Fruit fly (Drosophila melanogaster): ENCODE measurements around the gene Kcmf1.

dm6 chr3R:9057032-9057397 is 42.3 kb upstream of the Kcmf1 start:
- no peak for TF ChIP-seq CG11617 (GFP tag; optimal IDR thresholded peaks at IDR 0.05)
- no peak for TF ChIP-seq tj (GFP tag; optimal IDR thresholded peaks at IDR 0.05)
- TF ChIP-seq pad (GFP tag; optimal IDR thresholded peaks at IDR 0.05), result no peak
- no peak for TF ChIP-seq Clk (GFP tag; optimal IDR thresholded peaks at IDR 0.05)
- no peak for TF ChIP-seq CG12768 (GFP tag; optimal IDR thresholded peaks at IDR 0.05)
- TF ChIP-seq cnc (optimal IDR thresholded peaks at IDR 0.05), result no peak
- no peak for TF ChIP-seq ovo (GFP tag; optimal IDR thresholded peaks at IDR 0.05)
- TF ChIP-seq bab1 (GFP tag; optimal IDR thresholded peaks at IDR 0.05), result no peak
- no peak for TF ChIP-seq CG5204 (GFP tag; optimal IDR thresholded peaks at IDR 0.05)
- TF ChIP-seq Mnt (GFP tag; optimal IDR thresholded peaks at IDR 0.05), result no peak
- TF ChIP-seq Hr96 (GFP tag; optimal IDR thresholded peaks at IDR 0.05), result no peak
- no peak for TF ChIP-seq CG1620 (GFP tag; optimal IDR thresholded peaks at IDR 0.05)
- TF ChIP-seq CG7045 (GFP tag; optimal IDR thresholded peaks at IDR 0.05), result no peak
